Fruit fly (Drosophila melanogaster) whole organism, embryonic: ENCODE measurements around the gene CG15764.

Experiments
- Ada2b ChIP-seq: fragments of 200-800 bp; sonication (Bioruptor generic); IDR thresholded peaks from 2 replicates; pipeline ENCODE4 v1.3.6; 2022; ENCODE audit warnings: missing biosample characterization, missing genetic modification characterization
- Bdp1 ChIP-seq: fragments of 200-800 bp; sonication (Bioruptor generic); optimal IDR thresholded peaks from 3 replicates; lab custom pipeline; 2016; ENCODE audit warnings: missing biosample characterization, missing genetic modification characterization
- BtbVII ChIP-seq: fragments of 200-800 bp; sonication (Bioruptor generic); optimal IDR thresholded peaks from 3 replicates; lab custom pipeline; 2017; ENCODE audit warnings: missing biosample characterization, mild to moderate bottlenecking, missing genetic modification characterization
- CG10209 ChIP-seq: fragments of 200-800 bp; sonication (Bioruptor generic); optimal IDR thresholded peaks from 3 replicates; lab custom pipeline; 2017; ENCODE audit warnings: missing biosample characterization, mild to moderate bottlenecking, missing genetic modification characterization, missing genetic modification reagents
- CG13424 ChIP-seq: fragments of 200-800 bp; sonication (Bioruptor generic); optimal IDR thresholded peaks from 2 replicates; lab custom pipeline; 2019; ENCODE audit warnings: missing biosample characterization, mild to moderate bottlenecking, missing genetic modification characterization, moderate library complexity
- CG14667 ChIP-seq: fragments of 200-800 bp; sonication (Bioruptor generic); IDR thresholded peaks from 2 replicates; pipeline ENCODE4 v1.3.6; 2022; ENCODE audit warnings: missing biosample characterization, missing genetic modification characterization
- CG14710 ChIP-seq: fragments of 200-800 bp; sonication (Bioruptor generic); optimal IDR thresholded peaks from 3 replicates; lab custom pipeline; 2019; ENCODE audit warnings: missing biosample characterization, mild to moderate bottlenecking, missing genetic modification characterization, moderate library complexity
- CG1602 ChIP-seq: fragments of 200-800 bp; sonication (Bioruptor generic); optimal IDR thresholded peaks from 3 replicates; lab custom pipeline; 2016; ENCODE audit warnings: missing biosample characterization, missing genetic modification characterization
- CG17186 ChIP-seq: fragments of 200-800 bp; sonication (Bioruptor generic); optimal IDR thresholded peaks from 3 replicates; lab custom pipeline; 2017; ENCODE audit warnings: missing biosample characterization, missing genetic modification reagents, missing genetic modification characterization
- CG18262 ChIP-seq: fragments of 200-800 bp; optimal IDR thresholded peaks from 3 replicates; lab custom pipeline; 2019; ENCODE audit warnings: missing biosample characterization, mild to moderate bottlenecking, missing genetic modification characterization, moderate library complexity
- CG32532 ChIP-seq: fragments of 200-800 bp; sonication (Bioruptor generic); IDR thresholded peaks from 2 replicates; pipeline ENCODE4 v1.3.6; 2022; ENCODE audit warnings: missing biosample characterization, missing genetic modification characterization
- CG4707 ChIP-seq: fragments of 200-800 bp; sonication (Bioruptor generic); optimal IDR thresholded peaks from 2 replicates; lab custom pipeline; 2018; ENCODE audit warnings: missing biosample characterization, mild to moderate bottlenecking, missing genetic modification characterization, moderate library complexity
- CG6654 ChIP-seq: fragments of 200-800 bp; sonication (Bioruptor generic); optimal IDR thresholded peaks from 2 replicates; lab custom pipeline; 2017; ENCODE audit warnings: missing biosample characterization, mild to moderate bottlenecking, missing genetic modification characterization
- Lim3 ChIP-seq: fragments of 200-800 bp; sonication (Bioruptor generic); IDR thresholded peaks from 2 replicates; pipeline ENCODE4 v1.3.6; 2022; ENCODE audit warnings: missing biosample characterization, missing genetic modification characterization
- Lpt ChIP-seq: fragments of >200 bp; optimal IDR thresholded peaks from 2 replicates; lab custom pipeline; 2018; ENCODE audit warnings: missing biosample characterization, missing genetic modification characterization
- MESR4 ChIP-seq: fragments of 200-800 bp; sonication (Bioruptor generic); optimal IDR thresholded peaks from 2 replicates; lab custom pipeline; 2018; ENCODE audit warnings: missing biosample characterization, mild to moderate bottlenecking, missing genetic modification characterization, moderate library complexity
- Meics ChIP-seq: fragments of 200-800 bp; sonication (Bioruptor generic); optimal IDR thresholded peaks from 2 replicates; lab custom pipeline; 2017; ENCODE audit warnings: missing biosample characterization, mild to moderate bottlenecking, missing genetic modification characterization
- Myb ChIP-seq: fragments of 200-800 bp; sonication (Bioruptor generic); optimal IDR thresholded peaks from 2 replicates; lab custom pipeline; 2016; ENCODE audit warnings: missing biosample characterization, missing genetic modification characterization
- NC2α ChIP-seq: fragments of 200-800 bp; sonication (Bioruptor generic); optimal IDR thresholded peaks from 2 replicates; lab custom pipeline; 2016; ENCODE audit warnings: missing biosample characterization, missing genetic modification characterization
- NC2β ChIP-seq: fragments of 200-800 bp; sonication (Bioruptor generic); optimal IDR thresholded peaks from 2 replicates; lab custom pipeline; 2016; ENCODE audit warnings: missing biosample characterization, missing genetic modification characterization
- Ptx1 ChIP-seq: fragments of 200-800 bp; sonication (Bioruptor generic); IDR thresholded peaks from 2 replicates; pipeline ENCODE4 v1.3.6; 2022; ENCODE audit warnings: missing biosample characterization, missing genetic modification characterization
- Rfx ChIP-seq: fragments of 200-800 bp; sonication (Bioruptor generic); IDR thresholded peaks from 2 replicates; pipeline ENCODE4 v1.3.6; 2022; ENCODE audit warnings: missing biosample characterization, missing genetic modification characterization
- Rx ChIP-seq: fragments of 200-800 bp; sonication (Bioruptor generic); IDR thresholded peaks from 2 replicates; pipeline ENCODE4 v1.3.6; 2022; ENCODE audit warnings: missing biosample characterization, missing genetic modification characterization
- Sox100B ChIP-seq: fragments of 200-800 bp; sonication (Bioruptor generic); optimal IDR thresholded peaks from 3 replicates; lab custom pipeline; 2018; ENCODE audit warnings: missing biosample characterization, mild to moderate bottlenecking, missing genetic modification characterization
- ab ChIP-seq: fragments of 200-800 bp; sonication (Bioruptor generic); optimal IDR thresholded peaks from 2 replicates; lab custom pipeline; 2016; ENCODE audit warnings: missing biosample characterization, missing genetic modification characterization
- ara ChIP-seq: fragments of 200-800 bp; sonication (Bioruptor generic); IDR thresholded peaks from 2 replicates; pipeline ENCODE4 v1.3.6; 2022; ENCODE audit warnings: missing biosample characterization, missing genetic modification characterization
- bsh ChIP-seq, 2 experiments: fragments of 200-800 bp; sonication (Bioruptor generic); optimal IDR thresholded peaks; 2 replicates each; lab custom pipeline; 2017 to 2018; ENCODE audit warnings: mild to moderate bottlenecking in 2 of 2, missing biosample characterization in 2 of 2, missing genetic modification characterization in 2 of 2, moderate library complexity in 1 of 2
- chif ChIP-seq, 2 experiments: fragments of 200-800 bp; sonication (Bioruptor generic); optimal IDR thresholded peaks; 3 replicates each; lab custom pipeline; 2016; ENCODE audit warnings: missing biosample characterization in 2 of 2, missing genetic modification characterization in 2 of 2
- chinmo ChIP-seq: fragments of 200-800 bp; sonication (Bioruptor generic); IDR thresholded peaks from 4 replicates; pipeline ENCODE4 v1.3.6; 2022; ENCODE audit warnings: missing biosample characterization, missing genetic modification characterization; ENCODE audit not compliant: partially characterized antibody
- crc ChIP-seq: fragments of 200-800 bp; sonication (Bioruptor generic); optimal IDR thresholded peaks from 2 replicates; lab custom pipeline; 2016; ENCODE audit warnings: missing biosample characterization, missing genetic modification characterization
- dpn ChIP-seq, 2 experiments: fragments of 200-800 bp; sonication (Bioruptor generic); optimal IDR thresholded peaks; 3 replicates each; lab custom pipeline; 2016; ENCODE audit warnings: missing biosample characterization in 2 of 2, missing genetic modification characterization in 2 of 2
- dysf ChIP-seq: fragments of 200-800 bp; sonication (Bioruptor generic); IDR thresholded peaks from 3 replicates; pipeline ENCODE4 v1.3.6; 2022; ENCODE audit warnings: missing biosample characterization, missing genetic modification characterization
- emc ChIP-seq: fragments of 200-800 bp; sonication (Bioruptor generic); optimal IDR thresholded peaks from 2 replicates; lab custom pipeline; 2016; ENCODE audit warnings: missing biosample characterization, missing genetic modification characterization
- ems ChIP-seq: fragments of 200-800 bp; sonication (Bioruptor generic); optimal IDR thresholded peaks from 3 replicates; lab custom pipeline; 2016; ENCODE audit warnings: missing biosample characterization, missing genetic modification characterization
- esg ChIP-seq: fragments of 200-800 bp; sonication (Bioruptor generic); conservative IDR thresholded peaks from 2 replicates; pipeline ENCODE4 v1.3.6; 2022; ENCODE audit warnings: missing biosample characterization, missing genetic modification characterization
- her ChIP-seq: fragments of 200-800 bp; sonication (Bioruptor generic); optimal IDR thresholded peaks from 2 replicates; lab custom pipeline; 2016; ENCODE audit warnings: missing biosample characterization, missing genetic modification characterization
- jing ChIP-seq: fragments of 200-800 bp; sonication (Bioruptor generic); optimal IDR thresholded peaks from 2 replicates; lab custom pipeline; 2018; ENCODE audit warnings: missing biosample characterization, mild to moderate bottlenecking, missing genetic modification characterization
- jumu ChIP-seq: fragments of 200-800 bp; sonication (Bioruptor generic); optimal IDR thresholded peaks from 3 replicates; lab custom pipeline; 2016; ENCODE audit warnings: missing biosample characterization, missing genetic modification characterization
- lov ChIP-seq, 2 experiments: fragments of 200-800 bp in 1 of 2; fragments of >200 bp in 1 of 2; sonication (Bioruptor generic) in 1 of 2; IDR thresholded peaks in 1 of 2; optimal IDR thresholded peaks in 1 of 2; 2 replicates in 1 of 2; 3 replicates in 1 of 2; pipeline versions ENCODE4 v1.3.6 to Lab custom; 2017 to 2022; ENCODE audit warnings: missing biosample characterization in 1 of 2, missing genetic modification characterization in 1 of 2
- maf-S ChIP-seq: fragments of 200-800 bp; sonication (Bioruptor generic); optimal IDR thresholded peaks from 2 replicates; lab custom pipeline; 2016; ENCODE audit warnings: missing biosample characterization, missing genetic modification characterization
- pb ChIP-seq: fragments of 200-800 bp; sonication (Bioruptor generic); optimal IDR thresholded peaks from 3 replicates; lab custom pipeline; 2016; ENCODE audit warnings: missing biosample characterization, missing genetic modification characterization
- pho ChIP-seq: fragments of 200-800 bp; sonication (Bioruptor generic); optimal IDR thresholded peaks from 2 replicates; lab custom pipeline; 2016; ENCODE audit warnings: missing biosample characterization, missing genetic modification characterization
- pzg ChIP-seq: fragments of 200-800 bp; sonication (Bioruptor generic); optimal IDR thresholded peaks from 3 replicates; lab custom pipeline; 2018; ENCODE audit warnings: missing biosample characterization, mild to moderate bottlenecking, missing genetic modification characterization, moderate library complexity
- ro ChIP-seq: fragments of 200-800 bp; sonication (Bioruptor generic); IDR thresholded peaks from 2 replicates; pipeline ENCODE4 v1.3.6; 2022; ENCODE audit warnings: missing biosample characterization, missing genetic modification characterization
- scrt ChIP-seq: fragments of 200-800 bp; sonication (Bioruptor generic); optimal IDR thresholded peaks from 2 replicates; lab custom pipeline; 2018; ENCODE audit warnings: missing biosample characterization, mild to moderate bottlenecking, missing genetic modification characterization, moderate library complexity
- sisA ChIP-seq: fragments of 200-800 bp; sonication (Bioruptor generic); IDR thresholded peaks from 2 replicates; pipeline ENCODE4 v1.3.6; 2022; ENCODE audit warnings: missing biosample characterization, missing genetic modification characterization
- slou ChIP-seq: fragments of 200-800 bp; sonication (Bioruptor generic); optimal IDR thresholded peaks from 3 replicates; lab custom pipeline; 2016; ENCODE audit warnings: missing biosample characterization, missing genetic modification characterization
- sna ChIP-seq: fragments of 200-800 bp; sonication (Bioruptor generic); IDR thresholded peaks from 2 replicates; pipeline ENCODE4 v1.3.6; 2022; ENCODE audit warnings: missing biosample characterization, missing genetic modification characterization; ENCODE audit not compliant: partially characterized antibody
- so ChIP-seq: fragments of 200-800 bp; sonication (Bioruptor generic); IDR thresholded peaks from 3 replicates; pipeline ENCODE4 v1.3.6; 2022; ENCODE audit warnings: missing biosample characterization, missing genetic modification characterization
- twi ChIP-seq: fragments of 200-800 bp; optimal IDR thresholded peaks from 2 replicates; lab custom pipeline; 2019; ENCODE audit warnings: missing biosample characterization, mild to moderate bottlenecking, missing genetic modification characterization, moderate library complexity
- vfl ChIP-seq: fragments of 200-800 bp; sonication (Bioruptor generic); optimal IDR thresholded peaks from 2 replicates; lab custom pipeline; 2016; ENCODE audit warnings: missing biosample characterization, missing genetic modification characterization
- vnd ChIP-seq: fragments of 200-800 bp; sonication (Bioruptor generic); IDR thresholded peaks from 3 replicates; pipeline ENCODE4 v1.3.6; 2022; ENCODE audit warnings: missing biosample characterization, missing genetic modification characterization; ENCODE audit not compliant: partially characterized antibody

Gene CG15764

dm6 chrX:5847544-5847943, 21.4 kb upstream of the CG15764 start (continued):
- no peak for TF ChIP-seq CG4707 (GFP tag; lab: Kevin White, UChicago)
- no peak for TF ChIP-seq pho
- TF ChIP-seq crc (GFP tag; lab: Kevin White, UChicago), result no peak
- no peak for TF ChIP-seq emc (GFP tag; lab: Kevin White, UChicago)
- TF ChIP-seq so (GFP tag; lab: Robert Waterston, UW), result no peak
- no peak for TF ChIP-seq NC2β (GFP tag; lab: Kevin White, UChicago)
- no peak for TF ChIP-seq maf-S
- no peak for TF ChIP-seq CG10209 (GFP tag; lab: Kevin White, UChicago)
- no peak for TF ChIP-seq Lim3 (GFP tag; lab: Robert Waterston, UW)
- no peak for TF ChIP-seq vnd (GFP tag; lab: Robert Waterston, UW)
- no peak for TF ChIP-seq bsh (GFP tag; optimal IDR thresholded peaks at IDR 0.05; lab: Kevin White, UChicago)
- TF ChIP-seq ab, result no peak
- no peak for TF ChIP-seq CG6654 (GFP tag; lab: Kevin White, UChicago)
- TF ChIP-seq vfl (GFP tag; lab: Kevin White, UChicago), result no peak
- TF ChIP-seq her, result no peak
- no peak for TF ChIP-seq ems (GFP tag; lab: Kevin White, UChicago)
- no peak for TF ChIP-seq Sox100B (GFP tag; lab: Kevin White, UChicago)
- no peak for TF ChIP-seq sna (GFP tag; lab: Robert Waterston, UW)
- peak; percentile 66 for TF ChIP-seq Rfx (GFP tag; lab: Robert Waterston, UW)
- peak; percentile 29; the same call in 1 of the 2 replicates for TF ChIP-seq CG14667 (GFP tag; lab: Robert Waterston, UW)
- no peak for TF ChIP-seq Lpt (GFP tag; lab: Kevin White, UChicago)
- no peak for TF ChIP-seq chif (GFP tag; optimal IDR thresholded peaks at IDR 0.05; lab: Kevin White, UChicago)
- peak; percentile 3 for TF ChIP-seq jumu (GFP tag; lab: Kevin White, UChicago)
- no peak for TF ChIP-seq Bdp1
- TF ChIP-seq ara (GFP tag; lab: Robert Waterston, UW), result no peak
- no peak for TF ChIP-seq Rx (GFP tag; lab: Robert Waterston, UW)
- no peak for TF ChIP-seq Ada2b (GFP tag; lab: Robert Waterston, UW)
- TF ChIP-seq NC2α (GFP tag; lab: Kevin White, UChicago), result no peak
- TF ChIP-seq CG14710 (tag; lab: Kevin White, UChicago), result no peak

dm6 chrX:5852677-5853076, 16.2 kb upstream of the CG15764 start:
- TF ChIP-seq CG18262 (tag; lab: Kevin White, UChicago), result peak; percentile 5
- no peak for TF ChIP-seq chinmo (GFP tag; lab: Robert Waterston, UW)
- no peak for TF ChIP-seq dpn (GFP tag; optimal IDR thresholded peaks at IDR 0.05; lab: Kevin White, UChicago)
- peak; percentile 30; the same call in 1 of the 2 replicates for TF ChIP-seq CG32532 (GFP tag; lab: Robert Waterston, UW)
- TF ChIP-seq BtbVII (GFP tag; lab: Kevin White, UChicago), result no peak
- 0 out of 3 replicates have a peak, but pooled peaks have one; percentile 32 for TF ChIP-seq dysf (GFP tag; lab: Robert Waterston, UW)
- no peak for TF ChIP-seq pzg (GFP tag; lab: Kevin White, UChicago)
- TF ChIP-seq CG17186 (GFP tag; lab: Kevin White, UChicago), result no peak
- TF ChIP-seq CG14667 (GFP tag; lab: Robert Waterston, UW), result no peak
- TF ChIP-seq esg (GFP tag; lab: Robert Waterston, UW), result 0 out of 2 replicates have a peak, but pooled peaks have one; percentile 14
- no peak for TF ChIP-seq ro
- peak; percentile 1 for TF ChIP-seq CG13424 (tag; lab: Kevin White, UChicago)
- peak; percentile 13 for TF ChIP-seq scrt (GFP tag; lab: Kevin White, UChicago)
- TF ChIP-seq pb (GFP tag; lab: Kevin White, UChicago), result no peak
- TF ChIP-seq slou (GFP tag; lab: Kevin White, UChicago), result no peak
- TF ChIP-seq lov (optimal IDR thresholded peaks at IDR 0.05; lab: Kevin White, UChicago), result no peak
- TF ChIP-seq lov (GFP tag; IDR thresholded peaks at IDR 0.05; lab: Robert Waterston, UW), result no peak
- peak; percentile 3 for TF ChIP-seq Meics
- TF ChIP-seq CG6654 (GFP tag; lab: Kevin White, UChicago), result no peak
- TF ChIP-seq twi, result no peak
- no peak for TF ChIP-seq sisA (GFP tag; lab: Robert Waterston, UW)
- no peak for TF ChIP-seq CG1602 (GFP tag; lab: Kevin White, UChicago)
- TF ChIP-seq MESR4 (GFP tag; lab: Kevin White, UChicago), result no peak
- TF ChIP-seq jing (GFP tag; lab: Kevin White, UChicago), result no peak
- TF ChIP-seq Myb, result no peak
- no peak for TF ChIP-seq Ptx1 (GFP tag; lab: Robert Waterston, UW)
